Fruit fly (Drosophila melanogaster) whole organism, wandering third instar larva: ENCODE measurements around the gene Dhfr.

ENCODE experiments used
- CG9705 ChIP-seq: fragments of 200-800 bp; sonication (Bioruptor generic); optimal IDR thresholded peaks from 2 replicates; lab custom pipeline; 2018; ENCODE audit warnings: missing biosample characterization, mild to moderate bottlenecking, missing genetic modification characterization
- GATAd ChIP-seq: sonication (Bioruptor generic); optimal IDR thresholded peaks from 2 replicates; lab custom pipeline; 2016; ENCODE audit warnings: missing biosample characterization, missing genetic modification characterization
- Hr78 ChIP-seq: fragments of >200 bp; optimal IDR thresholded peaks from 2 replicates; lab custom pipeline; 2017; ENCODE audit warnings: missing biosample characterization, missing genetic modification characterization
- Myc ChIP-seq: fragments of >200 bp; optimal IDR thresholded peaks from 2 replicates; lab custom pipeline; 2017
- OdsH ChIP-seq: fragments of 200-800 bp; sonication (Bioruptor generic); optimal IDR thresholded peaks from 2 replicates; lab custom pipeline; 2016; ENCODE audit warnings: missing biosample characterization, mild to moderate bottlenecking, missing genetic modification characterization
- dl ChIP-seq, 2 experiments: fragments of 175-275, 200-275 bp in 1 of 2; fragments of 200-275 bp in 1 of 2; sonication (Bioruptor generic); optimal IDR thresholded peaks; lab custom pipeline; 2018; ENCODE audit warnings: mild to moderate bottlenecking in 2 of 2, missing biosample characterization in 2 of 2, missing genetic modification characterization in 2 of 2, moderate library complexity in 2 of 2; ENCODE audit not compliant: partially characterized antibody in 2 of 2, insufficient read depth in 1 of 2
- dmrt93B ChIP-seq: fragments of 200-800 bp; sonication (Bioruptor generic); optimal IDR thresholded peaks from 2 replicates; lab custom pipeline; 2018; ENCODE audit warnings: missing biosample characterization, mild to moderate bottlenecking, missing genetic modification characterization
- jim ChIP-seq: fragments of 175-275, 200-325 bp; sonication (Bioruptor generic); optimal IDR thresholded peaks from 2 replicates; lab custom pipeline; 2016; ENCODE audit warnings: missing biosample characterization, mild to moderate bottlenecking, missing genetic modification characterization
- pan ChIP-seq: fragments of >200 bp; optimal IDR thresholded peaks from 2 replicates; lab custom pipeline; 2017
- psq ChIP-seq: fragments of 200-800 bp; sonication (Bioruptor generic); optimal IDR thresholded peaks from 3 replicates; lab custom pipeline; 2017; ENCODE audit warnings: missing biosample characterization, mild to moderate bottlenecking, missing genetic modification characterization, moderate library complexity
- usp ChIP-seq: fragments of >200 bp; optimal IDR thresholded peaks from 2 replicates; lab custom pipeline; 2017; ENCODE audit warnings: missing biosample characterization, missing genetic modification characterization

DNA sequence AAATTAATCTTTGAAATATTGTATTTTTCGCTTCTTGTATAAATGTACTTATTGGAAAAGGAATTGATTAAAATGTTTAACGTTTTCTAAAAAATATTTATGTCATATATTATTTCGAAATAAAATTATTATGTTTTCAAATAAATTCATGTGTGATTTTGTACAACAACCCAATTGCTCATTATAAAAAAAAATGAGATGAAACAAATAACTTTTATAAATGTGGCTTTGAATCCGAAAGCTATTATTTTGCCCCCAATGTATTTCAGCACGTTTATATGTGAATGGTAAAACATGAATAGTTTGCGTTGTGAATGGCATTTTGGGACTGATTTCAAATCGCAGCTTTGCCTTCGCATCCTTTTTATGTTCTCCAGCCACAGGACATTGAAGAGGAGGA, 46.4 kb upstream of the Dhfr start, which contains the start of gene CG14881:
- TF ChIP-seq GATAd (GFP tag; lab: Kevin White, UChicago) (no peak), dmrt93B (GFP tag; lab: Kevin White, UChicago) (no peak), Hr78 (no peak), OdsH (GFP tag; lab: Kevin White, UChicago) (no peak), dl (GFP tag; optimal IDR thresholded peaks at IDR 0.05; lab: Kevin White, UChicago; ENCODE audit: insufficient read depth in 1 of 2, partially characterized antibody in 2 of 2) (no peak), psq (no peak), pan (lab: Kevin White, UChicago) (no peak), CG9705 (GFP tag; lab: Kevin White, UChicago) (no peak), usp (no peak), Myc (lab: Kevin White, UChicago) (no peak), jim (GFP tag; lab: Kevin White, UChicago) (no peak)
